Worm (Caenorhabditis elegans) whole organism, young adult: ENCODE results near the gene F10E9.12.
A peak's percentile ranks its signal among the peaks of the same experiment; 100 is the strongest.

ENCODE experiments used
- B0336.3 ChIP-seq: fragments of 200-800 bp; sonication (Bioruptor generic); IDR thresholded peaks from 2 replicates; pipeline ENCODE4 v1.3.6; 2022; ENCODE audit warnings: missing genetic modification characterization, missing compliant biosample characterization
- F39B2.1 ChIP-seq: fragments of 200-800 bp; sonication (Bioruptor generic); IDR thresholded peaks from 2 replicates; pipeline ENCODE4 v1.3.6; 2022; ENCODE audit warnings: missing genetic modification reagents, missing genetic modification characterization, missing compliant biosample characterization
- K12H6.12 ChIP-seq: fragments of 200-800 bp; sonication (Bioruptor generic); optimal IDR thresholded peaks from 2 replicates; lab custom pipeline; 2018; ENCODE audit warnings: mild to moderate bottlenecking, missing genetic modification characterization, missing compliant biosample characterization
- ama-1 ChIP-seq, 3 experiments: fragments of 150-350 bp in 1 of 3; sonication (generic microtip) in 2 of 3; optimal IDR thresholded peaks; 2 replicates each; lab custom pipeline; 2014 to 2018; ENCODE audit warnings: missing biosample characterization in 2 of 3, missing genetic modification characterization in 2 of 3, missing genetic modification reagents in 2 of 3
- ccch-3 ChIP-seq: fragments of 200-800 bp; sonication (Bioruptor generic); optimal IDR thresholded peaks from 2 replicates; lab custom pipeline; 2018; ENCODE audit warnings: mild to moderate bottlenecking, missing genetic modification characterization, missing compliant biosample characterization
- dox-1 ChIP-seq: fragments of 200-800 bp; sonication (Bioruptor generic); IDR thresholded peaks from 2 replicates; pipeline ENCODE4 v1.3.6; 2022; ENCODE audit warnings: missing genetic modification reagents, missing genetic modification characterization, missing compliant biosample characterization
- dpff-1 ChIP-seq: sonication (generic microtip); optimal IDR thresholded peaks from 2 replicates; lab custom pipeline; 2017; ENCODE audit warnings: mild to moderate bottlenecking, missing genetic modification characterization, missing compliant biosample characterization
- dpl-1 ChIP-seq: fragments of 150-350 bp; optimal IDR thresholded peaks from 2 replicates; lab custom pipeline; 2014; ENCODE audit warnings: missing biosample characterization, missing genetic modification reagents, missing genetic modification characterization
- ekl-4 ChIP-seq: fragments of 200-800 bp; sonication (Bioruptor generic); IDR thresholded peaks from 2 replicates; pipeline ENCODE4 v1.3.6; 2022; ENCODE audit warnings: missing genetic modification reagents, missing genetic modification characterization, missing compliant biosample characterization
- fkh-3 ChIP-seq: sonication (generic microtip); optimal IDR thresholded peaks from 2 replicates; lab custom pipeline; 2016; ENCODE audit warnings: mild to moderate bottlenecking, missing genetic modification characterization, missing compliant biosample characterization
- him-1 ChIP-seq: sonication (generic microtip); optimal IDR thresholded peaks from 2 replicates; lab custom pipeline; 2016; ENCODE audit warnings: missing genotype, missing genetic modification reagents, missing genetic modification characterization, missing compliant biosample characterization
- hmg-1.2 ChIP-seq: fragments of 200-800 bp; sonication (Bioruptor generic); IDR thresholded peaks from 2 replicates; pipeline ENCODE4 v1.3.6; 2022; ENCODE audit warnings: missing genetic modification reagents, missing genetic modification characterization, missing compliant biosample characterization
- hmg-20 ChIP-seq: fragments of 200-800 bp; sonication (Bioruptor generic); IDR thresholded peaks from 2 replicates; pipeline ENCODE4 v1.3.6; 2022; ENCODE audit warnings: missing genetic modification reagents, missing genetic modification characterization, missing compliant biosample characterization
- nhr-80 ChIP-seq: sonication (generic microtip); optimal IDR thresholded peaks from 2 replicates; lab custom pipeline; 2016; ENCODE audit warnings: missing genetic modification characterization, missing compliant biosample characterization

The F10E9.12 gene

ce11 chrIII:8370846-8371257 is 46.5 kb downstream of the F10E9.12 start (continued):
- TF ChIP-seq K12H6.12 (tag; lab: Kevin White, UChicago) (no peak), nhr-80 (tag; lab: Kevin White, UChicago) (peak; percentile 61), dpl-1 (GFP tag; lab: Kevin White, UChicago) (no peak), F39B2.1 (GFP tag; lab: Robert Waterston, UW) (no peak), hmg-20 (GFP tag; lab: Robert Waterston, UW) (no peak), dox-1 (GFP tag; lab: Robert Waterston, UW) (no peak)
- TF ChIP-seq, all 124 proteins: peak for 7

ce11 chrIII:8371595-8372305 is 47.4 kb downstream of the F10E9.12 start, which contains the start of gene lmbr-1:
Gene lmbr-1 (plus strand): TSS chrIII:8372255.
- TF ChIP-seq fkh-3 (tag; lab: Kevin White, UChicago), result no peak
- no peak; the same call in 1 of the 2 replicates for TF ChIP-seq ekl-4
- no peak for TF ChIP-seq ccch-3 (GFP tag; lab: Kevin White, UChicago)

- no peak for TF ChIP-seq him-1 (tag; lab: Kevin White, UChicago)
- peak; percentile 16; the same call in 1 of the 2 replicates for TF ChIP-seq hmg-1.2 (GFP tag; lab: Robert Waterston, UW)
- TF ChIP-seq B0336.3 (GFP tag; lab: Robert Waterston, UW), result no peak
- TF ChIP-seq dpff-1 (tag; lab: Kevin White, UChicago), result no peak
- no peak for TF ChIP-seq ama-1 (optimal IDR thresholded peaks at IDR 0.05; lab: Kevin White, UChicago)
- TF ChIP-seq ama-1 (GFP tag; optimal IDR thresholded peaks at IDR 0.05; lab: Kevin White, UChicago), result peak in 1 of 2 experiments; percentile 38
- TF ChIP-seq, all 124 proteins: peak for 2
These were observed 50.7 kb downstream of the F10E9.12 start, which contains the start of gene met-2 for ce11 chrIII:8375000-8375399. Gene met-2 (plus strand): TSS chrIII:8375300.
